Worm (Caenorhabditis elegans) whole organism, young adult: ENCODE measurements around the gene Y17D7B.2.

ENCODE experiments used
- C06A6.2 ChIP-seq: fragments of 200-800 bp; sonication (Bioruptor generic); conservative IDR thresholded peaks from 2 replicates; pipeline ENCODE4 v1.3.6; 2022; ENCODE audit warnings: missing genetic modification characterization, missing compliant biosample characterization
- F10E7.11 ChIP-seq: sonication (generic microtip); optimal IDR thresholded peaks from 2 replicates; lab custom pipeline; 2017; ENCODE audit warnings: mild to moderate bottlenecking, missing genetic modification characterization, moderate library complexity, missing compliant biosample characterization
- F39B2.1 ChIP-seq: fragments of 200-800 bp; sonication (Bioruptor generic); IDR thresholded peaks from 2 replicates; pipeline ENCODE4 v1.3.6; 2022; ENCODE audit warnings: missing genetic modification reagents, missing genetic modification characterization, missing compliant biosample characterization
- T07F8.4 ChIP-seq: sonication (generic microtip); optimal IDR thresholded peaks from 2 replicates; lab custom pipeline; 2016; ENCODE audit warnings: mild to moderate bottlenecking, missing genetic modification characterization, moderate library complexity, missing compliant biosample characterization
- Y67H2A.10 ChIP-seq: fragments of 200-800 bp; sonication (Bioruptor generic); conservative IDR thresholded peaks from 2 replicates; pipeline ENCODE4 v1.3.6; 2022; ENCODE audit warnings: missing genetic modification reagents, missing genetic modification characterization, missing compliant biosample characterization
- Y95B8A.8 ChIP-seq: fragments of 200-800 bp; sonication (Bioruptor generic); IDR thresholded peaks from 2 replicates; pipeline ENCODE4 v1.3.6; 2022; ENCODE audit warnings: missing genetic modification reagents, missing genetic modification characterization, missing compliant biosample characterization
- akir-1 ChIP-seq: fragments of 200-800 bp; sonication (Bioruptor generic); optimal IDR thresholded peaks from 2 replicates; lab custom pipeline; 2018; ENCODE audit warnings: mild to moderate bottlenecking, missing genetic modification characterization, moderate library complexity, missing compliant biosample characterization
- ama-1 ChIP-seq, 3 experiments: fragments of 150-350 bp in 1 of 3; sonication (generic microtip) in 2 of 3; optimal IDR thresholded peaks; 2 replicates each; lab custom pipeline; 2014 to 2018; ENCODE audit warnings: missing biosample characterization in 2 of 3, missing genetic modification characterization in 2 of 3, missing genetic modification reagents in 2 of 3
- aptf-2 ChIP-seq: fragments of 200-800 bp; sonication (Bioruptor generic); conservative IDR thresholded peaks from 2 replicates; pipeline ENCODE4 v1.3.6; 2022; ENCODE audit warnings: missing genetic modification reagents, missing genetic modification characterization, missing compliant biosample characterization
- atf-7 ChIP-seq: sonication (generic microtip); optimal IDR thresholded peaks from 2 replicates; lab custom pipeline; 2017; ENCODE audit warnings: mild to moderate bottlenecking, missing genetic modification characterization, missing compliant biosample characterization
- athp-1 ChIP-seq: sonication (generic microtip); optimal IDR thresholded peaks from 2 replicates; lab custom pipeline; 2017; ENCODE audit warnings: mild to moderate bottlenecking, missing genetic modification characterization, missing compliant biosample characterization
- attf-6 ChIP-seq: fragments of 200-800 bp; sonication (Bioruptor generic); IDR thresholded peaks from 2 replicates; pipeline ENCODE4 v1.3.6; 2022; ENCODE audit warnings: missing genetic modification reagents, missing genetic modification characterization, missing compliant biosample characterization
- cebp-1 ChIP-seq, 2 experiments: fragments of 200-800 bp in 1 of 2; sonication (Bioruptor generic) in 1 of 2; sonication (generic microtip) in 1 of 2; IDR thresholded peaks in 1 of 2; optimal IDR thresholded peaks in 1 of 2; 2 replicates each; pipeline versions ENCODE4 v1.3.6 to Lab custom; 2017 to 2022; ENCODE audit warnings: missing compliant biosample characterization in 2 of 2, missing genetic modification characterization in 2 of 2, mild to moderate bottlenecking in 1 of 2, missing genetic modification reagents in 1 of 2, moderate library complexity in 1 of 2
- ceh-27 ChIP-seq: fragments of 200-800 bp; sonication (Bioruptor generic); optimal IDR thresholded peaks from 2 replicates; lab custom pipeline; 2018; ENCODE audit warnings: mild to moderate bottlenecking, missing genetic modification characterization, moderate library complexity, missing compliant biosample characterization
- ceh-40 ChIP-seq: fragments of 200-800 bp; sonication (Bioruptor generic); IDR thresholded peaks from 2 replicates; pipeline ENCODE4 v1.3.6; 2022; ENCODE audit warnings: missing genetic modification characterization, missing compliant biosample characterization
- dox-1 ChIP-seq: fragments of 200-800 bp; sonication (Bioruptor generic); IDR thresholded peaks from 2 replicates; pipeline ENCODE4 v1.3.6; 2022; ENCODE audit warnings: missing genetic modification reagents, missing genetic modification characterization, missing compliant biosample characterization
- efl-1 ChIP-seq: fragments of 150-350 bp; optimal IDR thresholded peaks from 2 replicates; lab custom pipeline; 2014; ENCODE audit warnings: missing biosample characterization, missing genetic modification reagents, missing genetic modification characterization
- egl-18 ChIP-seq: fragments of 200-800 bp; sonication (Bioruptor generic); IDR thresholded peaks from 2 replicates; pipeline ENCODE4 v1.3.6; 2022; ENCODE audit warnings: missing genetic modification reagents, missing genetic modification characterization, missing compliant biosample characterization
- egl-44 ChIP-seq: fragments of 200-800 bp; sonication (Bioruptor generic); IDR thresholded peaks from 2 replicates; pipeline ENCODE4 v1.3.6; 2022; ENCODE audit warnings: missing genetic modification reagents, missing genetic modification characterization, missing compliant biosample characterization
- hlh-26 ChIP-seq: fragments of 200-800 bp; sonication (Bioruptor generic); conservative IDR thresholded peaks from 2 replicates; pipeline ENCODE4 v1.3.6; 2022; ENCODE audit warnings: missing genetic modification reagents, missing genetic modification characterization, missing compliant biosample characterization
- hmg-1.2 ChIP-seq: fragments of 200-800 bp; sonication (Bioruptor generic); IDR thresholded peaks from 2 replicates; pipeline ENCODE4 v1.3.6; 2022; ENCODE audit warnings: missing genetic modification reagents, missing genetic modification characterization, missing compliant biosample characterization
- hrde-1 ChIP-seq: sonication (generic microtip); optimal IDR thresholded peaks from 2 replicates; lab custom pipeline; 2016; ENCODE audit warnings: missing genetic modification characterization, mild to moderate bottlenecking, missing compliant biosample characterization, moderate library complexity, missing genotype, missing genetic modification reagents, borderline replicate concordance
- lin-26 ChIP-seq: fragments of 200-800 bp; sonication (Bioruptor generic); IDR thresholded peaks from 2 replicates; pipeline ENCODE4 v1.3.6; 2022; ENCODE audit warnings: missing genetic modification reagents, missing genetic modification characterization, missing compliant biosample characterization
- lin-35 ChIP-seq, 3 experiments: fragments of 150-350 bp in 2 of 3; sonication (generic microtip) in 1 of 3; optimal IDR thresholded peaks; 2 replicates each; lab custom pipeline; 2014 to 2018; ENCODE audit warnings: missing biosample characterization in 3 of 3, missing genetic modification characterization in 3 of 3, missing genetic modification reagents in 3 of 3
- lir-1 ChIP-seq: fragments of 200-800 bp; sonication (Bioruptor generic); conservative IDR thresholded peaks from 2 replicates; pipeline ENCODE4 v1.3.6; 2022; ENCODE audit warnings: missing genetic modification reagents, missing genetic modification characterization, missing compliant biosample characterization
- mel-28 ChIP-seq: sonication (generic microtip); optimal IDR thresholded peaks from 2 replicates; lab custom pipeline; 2016; ENCODE audit warnings: borderline replicate concordance, mild to moderate bottlenecking, missing genetic modification characterization, missing compliant biosample characterization
- nhr-179 ChIP-seq: sonication (generic microtip); optimal IDR thresholded peaks from 2 replicates; lab custom pipeline; 2016; ENCODE audit warnings: mild to moderate bottlenecking, missing genetic modification characterization, missing compliant biosample characterization
- nhr-27 ChIP-seq: fragments of 200-800 bp; sonication (Bioruptor generic); optimal IDR thresholded peaks from 2 replicates; lab custom pipeline; 2018; ENCODE audit warnings: mild to moderate bottlenecking, missing genetic modification characterization, moderate library complexity, missing compliant biosample characterization
- nhr-80 ChIP-seq: sonication (generic microtip); optimal IDR thresholded peaks from 2 replicates; lab custom pipeline; 2016; ENCODE audit warnings: missing genetic modification characterization, missing compliant biosample characterization
- pbrm-1 ChIP-seq: fragments of 200-800 bp; sonication (Bioruptor generic); IDR thresholded peaks from 2 replicates; pipeline ENCODE4 v1.3.6; 2022; ENCODE audit warnings: missing genetic modification reagents, missing genetic modification characterization, missing compliant biosample characterization
- rec-8 ChIP-seq, 2 experiments: sonication (generic microtip); optimal IDR thresholded peaks; 2 replicates each; lab custom pipeline; 2016; ENCODE audit warnings: mild to moderate bottlenecking in 2 of 2, missing genetic modification characterization in 2 of 2, missing genetic modification reagents in 2 of 2, missing genotype in 2 of 2, missing biosample characterization in 1 of 2, missing compliant biosample characterization in 1 of 2, moderate library complexity in 1 of 2
- snpc-4 ChIP-seq, 5 experiments: fragments of 150-350 bp in 1 of 5; sonication (generic microtip) in 4 of 5; optimal IDR thresholded peaks; 2 replicates each; lab custom pipeline; 2014 to 2018; ENCODE audit warnings: missing genetic modification characterization in 5 of 5, missing biosample characterization in 3 of 5, antibody characterized with exemption in 2 of 5, mild to moderate bottlenecking in 2 of 5, missing compliant biosample characterization in 2 of 5, missing genotype in 2 of 5, moderate library complexity in 2 of 5, missing genetic modification reagents in 1 of 5
- unc-130 ChIP-seq: sonication (generic microtip); optimal IDR thresholded peaks from 2 replicates; lab custom pipeline; 2016; ENCODE audit warnings: missing genetic modification reagents, missing genetic modification characterization, missing compliant biosample characterization
- xnd-1 ChIP-seq: sonication (generic microtip); optimal IDR thresholded peaks from 2 replicates; lab custom pipeline; 2016; ENCODE audit warnings: missing genotype, missing genetic modification reagents, missing genetic modification characterization, missing compliant biosample characterization
- zfh-2 ChIP-seq: fragments of 200-800 bp; sonication (Bioruptor generic); conservative IDR thresholded peaks from 2 replicates; pipeline ENCODE4 v1.3.6; 2022; ENCODE audit warnings: missing genetic modification reagents, missing genetic modification characterization, missing compliant biosample characterization
- ztf-18 ChIP-seq: sonication (generic microtip); optimal IDR thresholded peaks from 2 replicates; lab custom pipeline; 2016; ENCODE audit warnings: missing genotype, mild to moderate bottlenecking, missing genetic modification characterization, missing compliant biosample characterization
- ztf-28 ChIP-seq: fragments of 200-800 bp; sonication (Bioruptor generic); IDR thresholded peaks from 2 replicates; pipeline ENCODE4 v1.3.6; 2022; ENCODE audit warnings: missing genetic modification reagents, missing genetic modification characterization, missing compliant biosample characterization

Y17D7B.2 gene

ce11 chrV:18782747-18783146 is 4.8 kb upstream of the Y17D7B.2 start:
- TF ChIP-seq xnd-1 (tag; lab: Kevin White, UChicago) (no peak), ama-1 (optimal IDR thresholded peaks at IDR 0.05; lab: Kevin White, UChicago) (no peak), ama-1 (GFP tag; optimal IDR thresholded peaks at IDR 0.05; lab: Kevin White, UChicago) (no peak), hrde-1 (no peak), unc-130 (GFP tag; lab: Kevin White, UChicago) (no peak), cebp-1 (GFP tag; IDR thresholded peaks at IDR 0.05; lab: Robert Waterston, UW) (no peak), cebp-1 (tag; optimal IDR thresholded peaks at IDR 0.05; lab: Kevin White, UChicago) (peak; percentile 32), ceh-40 (no peak), nhr-80 (tag; lab: Kevin White, UChicago) (peak; percentile 76), F39B2.1 (GFP tag; lab: Robert Waterston, UW) (no peak), Y95B8A.8 (GFP tag; lab: Robert Waterston, UW) (no peak), zfh-2 (GFP tag; lab: Robert Waterston, UW) (peak; percentile 48), dox-1 (peak; percentile 61), lin-26 (GFP tag; lab: Robert Waterston, UW) (no peak), hmg-1.2 (GFP tag; lab: Robert Waterston, UW) (peak; percentile 27; the same call in 1 of the 2 replicates), lin-35 (GFP tag; optimal IDR thresholded peaks at IDR 0.05; lab: Kevin White, UChicago) (peak in 1 of 3 experiments; percentile 15), snpc-4 (GFP tag; optimal IDR thresholded peaks at IDR 0.05; lab: Kevin White, UChicago) (no peak), snpc-4 (tag; optimal IDR thresholded peaks at IDR 0.05; lab: Kevin White, UChicago) (peak in 1 of 4 experiments; percentile 15), egl-44 (GFP tag; lab: Robert Waterston, UW) (no peak), aptf-2 (no peak)

ce11 chrV:18783474-18783873 is 4.1 kb upstream of the Y17D7B.2 start, which contains the start of gene Y17D7B.10:
Gene Y17D7B.10 (plus strand): TSS chrV:18783716.
- no peak for TF ChIP-seq ztf-28
- no peak for TF ChIP-seq nhr-179 (tag; lab: Kevin White, UChicago)
- TF ChIP-seq Y67H2A.10 = no peak
- TF ChIP-seq ceh-27 (GFP tag; lab: Kevin White, UChicago) = no peak
- no peak for TF ChIP-seq pbrm-1
- no peak for TF ChIP-seq efl-1 (GFP tag; lab: Kevin White, UChicago)

- TF ChIP-seq egl-18 (GFP tag; lab: Robert Waterston, UW) (no peak), rec-8 (tag; optimal IDR thresholded peaks at IDR 0.05; lab: Kevin White, UChicago) (no peak), athp-1 (no peak), akir-1 (GFP tag; lab: Kevin White, UChicago) (no peak), T07F8.4 (tag; lab: Kevin White, UChicago) (no peak), nhr-27 (no peak), snpc-4 (GFP tag; optimal IDR thresholded peaks at IDR 0.05; lab: Kevin White, UChicago) (no peak), snpc-4 (tag; optimal IDR thresholded peaks at IDR 0.05; lab: Kevin White, UChicago) (no peak), attf-6 (no peak), F10E7.11 (tag; lab: Kevin White, UChicago) (no peak), ama-1 (optimal IDR thresholded peaks at IDR 0.05; lab: Kevin White, UChicago) (no peak), ama-1 (GFP tag; optimal IDR thresholded peaks at IDR 0.05; lab: Kevin White, UChicago) (no peak), ztf-18 (tag; lab: Kevin White, UChicago) (no peak), C06A6.2 (no peak), hlh-26 (GFP tag; lab: Robert Waterston, UW) (no peak), dox-1 (no peak), lir-1 (no peak), atf-7 (tag; lab: Kevin White, UChicago) (no peak), mel-28 (tag; lab: Kevin White, UChicago) (no peak), Y67H2A.10 (no peak)
- TF ChIP-seq, all 124 proteins: peak for 0
These were observed 845 bp upstream of the Y17D7B.2 start, which contains the start of gene Y17D7B.3 for ce11 chrV:18786694-18787093. Gene Y17D7B.3 (minus strand): TSS chrV:18786794.
